Worm (Caenorhabditis elegans): ENCODE data around the gene lem-4.

lem-4 gene

DNA sequence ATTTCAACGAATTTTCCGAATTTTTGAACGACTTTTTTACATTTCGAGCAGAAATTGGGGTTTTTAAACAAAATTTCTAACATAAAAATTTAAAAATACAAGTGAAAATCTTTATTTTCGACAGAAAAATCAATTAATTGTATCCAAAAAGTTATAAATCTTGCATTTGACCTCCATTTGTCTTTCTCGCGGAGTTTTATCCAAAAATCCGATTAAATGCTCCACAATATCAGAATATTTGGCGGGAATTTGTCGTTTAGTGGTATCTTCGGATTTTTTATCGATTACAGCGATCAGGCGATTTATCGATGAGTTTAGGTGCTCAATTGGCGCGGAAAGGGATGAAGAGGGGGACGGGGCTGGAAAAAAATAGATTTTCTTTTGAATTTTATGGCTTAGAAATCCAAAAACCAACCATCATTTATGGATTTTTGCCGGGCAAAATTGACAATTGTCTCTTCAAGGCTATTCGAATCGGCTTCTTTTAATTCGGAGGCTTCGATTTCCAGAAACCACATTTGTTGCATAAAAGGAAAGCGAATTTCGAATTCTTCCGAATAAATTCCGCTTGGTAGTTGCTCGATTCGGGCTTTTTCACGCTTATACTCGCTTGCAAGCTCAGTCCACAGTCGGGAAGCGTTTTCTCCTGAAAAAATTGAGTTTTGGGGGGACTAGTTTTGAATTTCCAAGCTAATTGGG, 24.2 kb downstream of the lem-4 start:
- TF ChIP-seq pqm-1 (tag; optimal IDR thresholded peaks at IDR 0.05) (no peak), che-1 (tag; optimal IDR thresholded peaks at IDR 0.05) (no peak), unc-3 (GFP tag; conservative IDR thresholded peaks at IDR 0.05) (no peak), unc-3 (tag; optimal IDR thresholded peaks at IDR 0.05) (no peak), tbx-7 (tag; optimal IDR thresholded peaks at IDR 0.05) (no peak), unc-86 (tag; optimal IDR thresholded peaks at IDR 0.05) (no peak), sdc-2 (tag; optimal IDR thresholded peaks at IDR 0.05) (no peak), ceh-2 (tag; optimal IDR thresholded peaks at IDR 0.05) (no peak), pag-3 (tag; optimal IDR thresholded peaks at IDR 0.05; ENCODE audit: borderline replicate concordance) (no peak)

- TF ChIP-seq pha-4 (tag; optimal IDR thresholded peaks at IDR 0.05) (no peak), ets-4 (tag; optimal IDR thresholded peaks at IDR 0.05) (no peak), C08G9.2 (tag; optimal IDR thresholded peaks at IDR 0.05) (no peak), pax-1 (tag; optimal IDR thresholded peaks at IDR 0.05) (no peak), elt-2 (tag; optimal IDR thresholded peaks at IDR 0.05) (no peak), ceh-18 (tag; optimal IDR thresholded peaks at IDR 0.05) (no peak), K02D7.2 (tag; optimal IDR thresholded peaks at IDR 0.05) (no peak), ceh-24 (tag; optimal IDR thresholded peaks at IDR 0.05) (no peak), tbx-7 (tag; optimal IDR thresholded peaks at IDR 0.05) (no peak), ref-2 (tag; optimal IDR thresholded peaks at IDR 0.05) (no peak), F13H6.1 (tag; optimal IDR thresholded peaks at IDR 0.05) (no peak), unc-55 (GFP tag; optimal IDR thresholded peaks at IDR 0.05) (no peak), nfya-1 (tag; optimal IDR thresholded peaks at IDR 0.05) (no peak), mec-3 (tag; optimal IDR thresholded peaks at IDR 0.05; ENCODE audit: borderline replicate concordance) (no peak), sox-2 (GFP tag; IDR thresholded peaks at IDR 0.05) (no peak), ttx-3 (tag; optimal IDR thresholded peaks at IDR 0.05) (no peak), Y22D7AL.16 (tag; optimal IDR thresholded peaks at IDR 0.05) (no peak)
Measured at ce11 chrIV:829691-830090, 24.9 kb downstream of the lem-4 start.

DNA sequence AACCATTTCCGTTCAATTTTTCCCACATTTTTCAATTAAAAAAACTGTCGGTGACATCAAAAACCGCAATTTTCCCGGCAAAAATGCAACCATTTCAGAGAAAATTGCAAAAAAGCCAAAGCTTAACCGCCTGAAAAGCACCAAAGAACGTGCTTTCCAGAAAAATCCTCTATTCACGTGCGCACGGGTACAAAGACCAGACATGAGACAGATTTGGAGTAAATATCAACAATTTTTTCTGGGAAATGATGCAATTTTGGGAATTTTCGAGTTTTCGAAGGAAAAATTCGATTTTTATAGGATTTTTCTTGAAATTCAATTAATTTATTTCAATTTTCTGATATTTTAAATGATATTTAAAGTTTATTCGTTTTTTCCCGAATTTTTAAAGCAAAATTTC, 25.5 kb downstream of the lem-4 start:
- TF ChIP-seq eyg-1 (tag; optimal IDR thresholded peaks at IDR 0.05) (no peak), madf-2 (tag; optimal IDR thresholded peaks at IDR 0.05) (no peak), ceh-48 (tag; optimal IDR thresholded peaks at IDR 0.05) (no peak), odd-2 (tag; optimal IDR thresholded peaks at IDR 0.05) (no peak), ets-4 (tag; optimal IDR thresholded peaks at IDR 0.05) (no peak), K09A11.1 (tag; optimal IDR thresholded peaks at IDR 0.05; ENCODE audit: insufficient read depth) (no peak), npax-4 (tag; optimal IDR thresholded peaks at IDR 0.05) (no peak), elt-4 (tag; optimal IDR thresholded peaks at IDR 0.05) (no peak), nhr-232 (tag; optimal IDR thresholded peaks at IDR 0.05) (no peak), ceh-31 (tag; optimal IDR thresholded peaks at IDR 0.05) (no peak), unc-55 (GFP tag; optimal IDR thresholded peaks at IDR 0.05) (no peak), pax-1 (tag; optimal IDR thresholded peaks at IDR 0.05) (no peak), pha-2 (tag; optimal IDR thresholded peaks at IDR 0.05) (no peak), sox-2 (GFP tag; IDR thresholded peaks at IDR 0.05) (no peak), zip-5 (tag; optimal IDR thresholded peaks at IDR 0.05) (no peak), pha-4 (tag; optimal IDR thresholded peaks at IDR 0.05) (no peak), elt-2 (tag; optimal IDR thresholded peaks at IDR 0.05) (no peak), ceh-18 (tag; optimal IDR thresholded peaks at IDR 0.05) (no peak)

DNA sequence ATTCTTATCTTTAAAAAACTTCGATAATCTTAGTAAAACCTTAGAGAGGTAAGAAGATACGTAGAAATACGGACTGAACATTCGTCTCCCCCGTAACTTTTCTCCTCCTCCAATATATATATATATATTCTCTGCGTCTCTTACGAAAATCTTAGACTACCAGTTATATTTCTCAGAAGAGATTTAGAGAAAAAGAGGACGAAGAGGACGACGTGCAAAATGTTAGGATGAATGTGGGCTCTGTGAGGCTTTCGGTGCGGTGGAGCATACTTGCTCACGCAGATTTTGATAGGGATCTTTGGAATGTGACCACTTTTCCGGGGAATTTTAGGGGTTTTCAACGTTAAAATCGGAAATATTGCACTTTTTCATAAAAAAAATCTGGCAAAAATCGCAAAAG, 26.2 kb downstream of the lem-4 start:
- TF ChIP-seq madf-2 (tag; optimal IDR thresholded peaks at IDR 0.05): no peak
- TF ChIP-seq ceh-31 (tag; optimal IDR thresholded peaks at IDR 0.05): peak; percentile 32
- no peak for TF ChIP-seq ttx-3 (tag; optimal IDR thresholded peaks at IDR 0.05)
- TF ChIP-seq C08G9.2 (tag; optimal IDR thresholded peaks at IDR 0.05): no peak
- TF ChIP-seq pax-1 (tag; optimal IDR thresholded peaks at IDR 0.05): peak; percentile 30
- TF ChIP-seq pros-1 (tag; optimal IDR thresholded peaks at IDR 0.05): peak; percentile 54
- no peak for TF ChIP-seq elt-2 (tag; optimal IDR thresholded peaks at IDR 0.05)
- TF ChIP-seq fax-1 (tag; optimal IDR thresholded peaks at IDR 0.05): no peak
- no peak for TF ChIP-seq ceh-18 (tag; optimal IDR thresholded peaks at IDR 0.05)
- TF ChIP-seq hlh-8 (tag; optimal IDR thresholded peaks at IDR 0.05): no peak
- TF ChIP-seq dve-1 (tag; optimal IDR thresholded peaks at IDR 0.05): peak; percentile 24
- no peak for TF ChIP-seq nhr-232 (tag; optimal IDR thresholded peaks at IDR 0.05)
- TF ChIP-seq ama-1 (optimal IDR thresholded peaks at IDR 0.05): no peak
- no peak for TF ChIP-seq elt-4 (tag; optimal IDR thresholded peaks at IDR 0.05)
- no peak for TF ChIP-seq ceh-24 (tag; optimal IDR thresholded peaks at IDR 0.05)
- TF ChIP-seq T23F11.4 (GFP tag; optimal IDR thresholded peaks at IDR 0.05): no peak
- TF ChIP-seq sox-4 (tag; optimal IDR thresholded peaks at IDR 0.05): no peak
- no peak for TF ChIP-seq ztf-16 (tag; optimal IDR thresholded peaks at IDR 0.05)
- TF ChIP-seq ref-2 (tag; optimal IDR thresholded peaks at IDR 0.05): no peak
- TF ChIP-seq hlh-6 (tag; optimal IDR thresholded peaks at IDR 0.05): no peak
- no peak for TF ChIP-seq che-1 (tag; optimal IDR thresholded peaks at IDR 0.05)
- no peak for TF ChIP-seq unc-3 (GFP tag; conservative IDR thresholded peaks at IDR 0.05)
- no peak for TF ChIP-seq unc-3 (tag; optimal IDR thresholded peaks at IDR 0.05)
- peak; percentile 75 for TF ChIP-seq unc-55 (GFP tag; optimal IDR thresholded peaks at IDR 0.05)
- TF ChIP-seq tbx-7 (tag; optimal IDR thresholded peaks at IDR 0.05): no peak
- no peak for TF ChIP-seq ceh-2 (tag; optimal IDR thresholded peaks at IDR 0.05)

Data from whole organism, late embryonic.